Worm (Caenorhabditis elegans): ENCODE data around the gene srg-58.

The srg-58 gene

ce11 chrV:2795998-2796397, 36.6 kb upstream of the srg-58 start, which contains the start of gene F54E2.2:
F54E2.2 (plus strand) TSS chrV:2796298.
- TF ChIP-seq snpc-4 (tag; optimal IDR thresholded peaks at IDR 0.05) (no peak), elt-1 (tag; optimal IDR thresholded peaks at IDR 0.05; ENCODE audit: borderline replicate concordance, insufficient read depth) (no peak), lin-13 (tag; optimal IDR thresholded peaks at IDR 0.05) (no peak), sem-2 (GFP tag; optimal IDR thresholded peaks at IDR 0.05) (no peak), flh-1 (GFP tag; optimal IDR thresholded peaks at IDR 0.05) (no peak), mab-5 (tag; optimal IDR thresholded peaks at IDR 0.05) (no peak), nhr-237 (tag; optimal IDR thresholded peaks at IDR 0.05) (no peak), M03D4.4 (tag; optimal IDR thresholded peaks at IDR 0.05) (no peak), ces-1 (GFP tag; optimal IDR thresholded peaks at IDR 0.05) (no peak), cnd-1 (tag; optimal IDR thresholded peaks at IDR 0.05) (no peak), tbx-8 (GFP tag; optimal IDR thresholded peaks at IDR 0.05) (no peak), bed-3 (GFP tag; optimal IDR thresholded peaks at IDR 0.05) (no peak), nhr-28 (tag; optimal IDR thresholded peaks at IDR 0.05) (no peak), nhr-12 (tag; optimal IDR thresholded peaks at IDR 0.05) (no peak), ceh-39 (tag; optimal IDR thresholded peaks at IDR 0.05) (no peak), unc-39 (tag; optimal IDR thresholded peaks at IDR 0.05) (no peak), lin-32 (GFP tag; optimal IDR thresholded peaks at IDR 0.05) (no peak), ceh-83 (GFP tag; optimal IDR thresholded peaks at IDR 0.05) (no peak), mep-1 (tag; optimal IDR thresholded peaks at IDR 0.05) (no peak), lsy-2 (tag; optimal IDR thresholded peaks at IDR 0.05) (no peak)

DNA sequence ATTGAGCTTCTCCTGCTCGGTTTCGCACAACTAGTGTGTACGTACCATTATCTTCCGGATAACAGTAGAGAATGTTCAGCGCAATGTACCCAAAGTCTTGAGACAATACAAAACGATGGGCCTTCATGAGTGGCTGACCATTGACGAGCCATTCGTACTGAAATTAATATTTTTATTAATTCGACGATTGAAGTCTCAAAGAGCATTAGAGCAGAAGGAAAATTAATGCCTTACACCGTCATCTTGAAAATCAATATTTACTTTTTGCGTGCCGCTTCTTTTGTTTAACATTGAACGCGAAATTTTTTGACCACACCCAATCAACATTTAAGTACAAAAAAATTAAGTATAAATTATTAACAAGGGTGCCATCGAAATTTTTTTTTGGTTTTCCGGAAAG, 33.6 kb upstream of the srg-58 start:
- TF ChIP-seq zip-8 (tag; optimal IDR thresholded peaks at IDR 0.05) (no peak), mab-5 (tag; optimal IDR thresholded peaks at IDR 0.05) (no peak), lin-32 (GFP tag; optimal IDR thresholded peaks at IDR 0.05) (no peak)

- TF ChIP-seq cnd-1 (tag; optimal IDR thresholded peaks at IDR 0.05) = no peak
- TF ChIP-seq M03D4.4 (tag; optimal IDR thresholded peaks at IDR 0.05) = no peak
- TF ChIP-seq zip-8 (tag; optimal IDR thresholded peaks at IDR 0.05) = no peak
- TF ChIP-seq flh-1 (GFP tag; optimal IDR thresholded peaks at IDR 0.05) = no peak
- TF ChIP-seq nhr-237 (tag; optimal IDR thresholded peaks at IDR 0.05) = no peak
- no peak for TF ChIP-seq mls-2 (tag; optimal IDR thresholded peaks at IDR 0.05)
- TF ChIP-seq lin-13 (tag; optimal IDR thresholded peaks at IDR 0.05) = no peak
- TF ChIP-seq ceh-83 (GFP tag; optimal IDR thresholded peaks at IDR 0.05) = no peak
- TF ChIP-seq sptf-1 (tag; optimal IDR thresholded peaks at IDR 0.05) = no peak
- TF ChIP-seq unc-62 (GFP tag; optimal IDR thresholded peaks at IDR 0.05) = no peak
- TF ChIP-seq mab-5 (tag; optimal IDR thresholded peaks at IDR 0.05) = no peak
- TF ChIP-seq pha-4 (tag; optimal IDR thresholded peaks at IDR 0.05) = no peak
- TF ChIP-seq nhr-76 (tag; optimal IDR thresholded peaks at IDR 0.05) = no peak
- no peak for TF ChIP-seq mep-1 (tag; optimal IDR thresholded peaks at IDR 0.05)
- no peak for TF ChIP-seq nhr-28 (tag; optimal IDR thresholded peaks at IDR 0.05)
- no peak for TF ChIP-seq bed-3 (GFP tag; optimal IDR thresholded peaks at IDR 0.05)
- TF ChIP-seq elt-1 (tag; optimal IDR thresholded peaks at IDR 0.05; ENCODE audit: borderline replicate concordance, insufficient read depth) = no peak
- no peak for TF ChIP-seq unc-39 (tag; optimal IDR thresholded peaks at IDR 0.05)
- no peak for TF ChIP-seq sem-2 (GFP tag; optimal IDR thresholded peaks at IDR 0.05)
Measured at ce11 chrV:2780786-2781185, 21.4 kb upstream of the srg-58 start, which contains the start of gene R05D8.11. R05D8.11 (minus strand) TSS chrV:2780886.

DNA sequence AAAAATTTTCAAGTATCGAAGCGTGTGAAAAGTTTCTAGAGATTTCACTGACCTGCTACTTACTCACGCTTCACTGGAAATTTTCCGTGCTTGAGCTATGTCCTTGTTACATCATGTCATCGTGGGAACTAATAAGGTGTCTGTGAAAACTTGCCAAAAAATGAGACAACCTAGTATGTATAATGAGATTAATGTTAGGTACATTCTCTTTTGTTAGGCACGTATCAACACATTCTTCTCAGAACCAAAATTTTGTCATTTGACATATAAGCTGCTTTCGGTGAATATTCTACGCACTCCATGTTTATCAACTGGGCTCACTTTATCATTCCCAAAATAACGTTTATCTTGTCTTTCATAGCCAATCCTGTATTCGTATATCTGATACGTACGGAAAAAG, 14.7 kb upstream of the srg-58 start, which contains the start of gene srj-18:
Gene srj-18 (plus strand): TSS at position 301 of the 400 bp plus-strand sequence.
- TF ChIP-seq elt-1 (tag; optimal IDR thresholded peaks at IDR 0.05; ENCODE audit: borderline replicate concordance, insufficient read depth) = no peak
- no peak for TF ChIP-seq nhr-237 (tag; optimal IDR thresholded peaks at IDR 0.05)
- no peak for TF ChIP-seq pha-4 (tag; optimal IDR thresholded peaks at IDR 0.05)
- no peak for TF ChIP-seq bed-3 (GFP tag; optimal IDR thresholded peaks at IDR 0.05)
- TF ChIP-seq mep-1 (tag; optimal IDR thresholded peaks at IDR 0.05) = no peak
- no peak for TF ChIP-seq hlh-1 (tag; optimal IDR thresholded peaks at IDR 0.05)
- no peak for TF ChIP-seq mab-5 (tag; optimal IDR thresholded peaks at IDR 0.05)
- no peak for TF ChIP-seq snpc-4 (tag; optimal IDR thresholded peaks at IDR 0.05)
- no peak for TF ChIP-seq lin-13 (tag; optimal IDR thresholded peaks at IDR 0.05)
- TF ChIP-seq unc-39 (tag; optimal IDR thresholded peaks at IDR 0.05) = no peak
- TF ChIP-seq tbx-8 (GFP tag; optimal IDR thresholded peaks at IDR 0.05) = no peak
- TF ChIP-seq ceh-39 (tag; optimal IDR thresholded peaks at IDR 0.05) = no peak
- no peak for TF ChIP-seq zip-8 (tag; optimal IDR thresholded peaks at IDR 0.05)
- no peak for TF ChIP-seq ceh-83 (GFP tag; optimal IDR thresholded peaks at IDR 0.05)
- TF ChIP-seq mls-2 (tag; optimal IDR thresholded peaks at IDR 0.05) = no peak
- no peak for TF ChIP-seq drap-1 (GFP tag; optimal IDR thresholded peaks at IDR 0.05)
- no peak for TF ChIP-seq ham-2 (GFP tag; optimal IDR thresholded peaks at IDR 0.05)

DNA sequence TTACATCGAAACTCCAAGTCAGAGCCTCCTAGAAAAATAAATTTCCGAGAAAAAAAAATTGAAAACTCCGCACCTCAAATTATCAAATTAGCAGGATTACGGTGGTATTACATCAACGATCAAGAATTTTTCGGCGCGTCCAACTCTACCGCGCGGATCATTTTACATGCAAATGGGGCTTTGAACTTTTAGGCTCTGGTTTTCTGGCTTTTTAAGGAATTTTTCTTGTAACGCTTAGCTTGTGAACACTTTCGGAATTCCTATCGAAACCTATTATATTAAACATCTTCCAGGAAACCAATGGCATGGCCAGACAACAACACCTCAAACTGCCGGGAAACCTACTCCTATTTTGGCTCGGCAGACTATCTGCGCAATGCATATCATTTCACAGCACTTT, 12.2 kb upstream of the srg-58 start, which contains the start of gene srh-56:
Gene srh-56 (plus strand): TSS at position 301 of the 400 bp plus-strand sequence.
- TF ChIP-seq ceh-83 (GFP tag; optimal IDR thresholded peaks at IDR 0.05) = no peak
- no peak for TF ChIP-seq drap-1 (GFP tag; optimal IDR thresholded peaks at IDR 0.05)
- TF ChIP-seq mep-1 (tag; optimal IDR thresholded peaks at IDR 0.05) = no peak
- TF ChIP-seq nhr-237 (tag; optimal IDR thresholded peaks at IDR 0.05) = no peak
- TF ChIP-seq elt-1 (tag; optimal IDR thresholded peaks at IDR 0.05; ENCODE audit: borderline replicate concordance, insufficient read depth) = no peak
- no peak for TF ChIP-seq sem-2 (GFP tag; optimal IDR thresholded peaks at IDR 0.05)
- no peak for TF ChIP-seq snpc-4 (tag; optimal IDR thresholded peaks at IDR 0.05)
- no peak for TF ChIP-seq nhr-2 (tag; optimal IDR thresholded peaks at IDR 0.05)
- TF ChIP-seq pha-4 (tag; optimal IDR thresholded peaks at IDR 0.05) = no peak
- TF ChIP-seq nhr-28 (tag; optimal IDR thresholded peaks at IDR 0.05) = no peak
- no peak for TF ChIP-seq ztf-11 (tag; optimal IDR thresholded peaks at IDR 0.05)
- no peak for TF ChIP-seq nhr-12 (tag; optimal IDR thresholded peaks at IDR 0.05)
- no peak for TF ChIP-seq ham-2 (GFP tag; optimal IDR thresholded peaks at IDR 0.05)
- no peak for TF ChIP-seq lin-13 (tag; optimal IDR thresholded peaks at IDR 0.05)
- no peak for TF ChIP-seq cnd-1 (tag; optimal IDR thresholded peaks at IDR 0.05)
- no peak for TF ChIP-seq sptf-1 (tag; optimal IDR thresholded peaks at IDR 0.05)

All from whole organism, mixed stage, embryonic.